Worm (Caenorhabditis elegans) whole organism, young adult: Measurements from ENCODE around the gene C02F4.4.

Experiments used
- B0019.2 ChIP-seq: fragments of 200-800 bp; sonication (Bioruptor generic); conservative IDR thresholded peaks from 2 replicates; pipeline ENCODE4 v1.3.6; 2022; ENCODE audit warnings: missing genetic modification reagents, missing genetic modification characterization, missing compliant biosample characterization
- B0035.1 ChIP-seq: sonication (generic microtip); optimal IDR thresholded peaks from 2 replicates; lab custom pipeline; 2016; ENCODE audit warnings: missing genetic modification characterization, mild to moderate bottlenecking, missing compliant biosample characterization, missing genotype, missing genetic modification reagents
- F10E7.11 ChIP-seq: sonication (generic microtip); optimal IDR thresholded peaks from 2 replicates; lab custom pipeline; 2017; ENCODE audit warnings: mild to moderate bottlenecking, missing genetic modification characterization, moderate library complexity, missing compliant biosample characterization
- F37B4.10 ChIP-seq: fragments of 200-800 bp; sonication (Bioruptor generic); IDR thresholded peaks from 2 replicates; pipeline ENCODE4 v1.3.6; 2022; ENCODE audit warnings: missing genetic modification characterization, missing compliant biosample characterization
- K11D2.4 ChIP-seq: fragments of 200-800 bp; sonication (Bioruptor generic); IDR thresholded peaks from 2 replicates; pipeline ENCODE4 v1.3.6; 2022; ENCODE audit warnings: missing genetic modification reagents, missing genetic modification characterization, missing compliant biosample characterization
- T07F8.4 ChIP-seq: sonication (generic microtip); optimal IDR thresholded peaks from 2 replicates; lab custom pipeline; 2016; ENCODE audit warnings: mild to moderate bottlenecking, missing genetic modification characterization, moderate library complexity, missing compliant biosample characterization
- Y53F4B.3 ChIP-seq: fragments of 200-800 bp; sonication (Bioruptor generic); IDR thresholded peaks from 2 replicates; pipeline ENCODE4 v1.3.6; 2022; ENCODE audit warnings: missing genetic modification reagents, missing genetic modification characterization, missing compliant biosample characterization
- Y53G8AR.9 ChIP-seq: fragments of 200-800 bp; sonication (Bioruptor generic); conservative IDR thresholded peaks from 2 replicates; pipeline ENCODE4 v1.3.6; 2022; ENCODE audit warnings: missing genetic modification reagents, missing genetic modification characterization, missing compliant biosample characterization
- Y79H2A.3 ChIP-seq: fragments of 200-800 bp; sonication (Bioruptor generic); conservative IDR thresholded peaks from 2 replicates; pipeline ENCODE4 v1.3.6; 2022; ENCODE audit warnings: missing genetic modification reagents, missing genetic modification characterization, missing compliant biosample characterization
- Y95B8A.8 ChIP-seq: fragments of 200-800 bp; sonication (Bioruptor generic); IDR thresholded peaks from 2 replicates; pipeline ENCODE4 v1.3.6; 2022; ENCODE audit warnings: missing genetic modification reagents, missing genetic modification characterization, missing compliant biosample characterization
- ama-1 ChIP-seq, 3 experiments: fragments of 150-350 bp in 1 of 3; sonication (generic microtip) in 2 of 3; optimal IDR thresholded peaks; 2 replicates each; lab custom pipeline; 2014 to 2018; ENCODE audit warnings: missing biosample characterization in 2 of 3, missing genetic modification characterization in 2 of 3, missing genetic modification reagents in 2 of 3
- cebp-2 ChIP-seq: fragments of 200-800 bp; sonication (Bioruptor generic); IDR thresholded peaks from 2 replicates; pipeline ENCODE4 v1.3.6; 2022; ENCODE audit warnings: missing genetic modification characterization, missing compliant biosample characterization
- ceh-91 ChIP-seq: fragments of 200-800 bp; sonication (Bioruptor generic); IDR thresholded peaks from 2 replicates; pipeline ENCODE4 v1.3.6; 2022; ENCODE audit warnings: missing genetic modification reagents, missing genetic modification characterization, missing compliant biosample characterization
- chd-7 ChIP-seq: sonication (generic microtip); optimal IDR thresholded peaks from 2 replicates; lab custom pipeline; 2016; ENCODE audit warnings: mild to moderate bottlenecking, missing genetic modification characterization, moderate library complexity, missing compliant biosample characterization
- dpff-1 ChIP-seq: sonication (generic microtip); optimal IDR thresholded peaks from 2 replicates; lab custom pipeline; 2017; ENCODE audit warnings: mild to moderate bottlenecking, missing genetic modification characterization, missing compliant biosample characterization
- dpl-1 ChIP-seq: fragments of 150-350 bp; optimal IDR thresholded peaks from 2 replicates; lab custom pipeline; 2014; ENCODE audit warnings: missing biosample characterization, missing genetic modification reagents, missing genetic modification characterization
- egl-44 ChIP-seq: fragments of 200-800 bp; sonication (Bioruptor generic); IDR thresholded peaks from 2 replicates; pipeline ENCODE4 v1.3.6; 2022; ENCODE audit warnings: missing genetic modification reagents, missing genetic modification characterization, missing compliant biosample characterization
- fkh-3 ChIP-seq: sonication (generic microtip); optimal IDR thresholded peaks from 2 replicates; lab custom pipeline; 2016; ENCODE audit warnings: mild to moderate bottlenecking, missing genetic modification characterization, missing compliant biosample characterization
- him-1 ChIP-seq: sonication (generic microtip); optimal IDR thresholded peaks from 2 replicates; lab custom pipeline; 2016; ENCODE audit warnings: missing genotype, missing genetic modification reagents, missing genetic modification characterization, missing compliant biosample characterization
- hlh-12 ChIP-seq: sonication (generic microtip); optimal IDR thresholded peaks from 2 replicates; lab custom pipeline; 2016; ENCODE audit warnings: missing genetic modification characterization, missing compliant biosample characterization
- hlh-26 ChIP-seq: fragments of 200-800 bp; sonication (Bioruptor generic); conservative IDR thresholded peaks from 2 replicates; pipeline ENCODE4 v1.3.6; 2022; ENCODE audit warnings: missing genetic modification reagents, missing genetic modification characterization, missing compliant biosample characterization
- hrde-1 ChIP-seq: sonication (generic microtip); optimal IDR thresholded peaks from 2 replicates; lab custom pipeline; 2016; ENCODE audit warnings: missing genetic modification characterization, mild to moderate bottlenecking, missing compliant biosample characterization, moderate library complexity, missing genotype, missing genetic modification reagents, borderline replicate concordance
- let-526 ChIP-seq: fragments of 200-800 bp; sonication (Bioruptor generic); IDR thresholded peaks from 2 replicates; pipeline ENCODE4 v1.3.6; 2022; ENCODE audit warnings: missing genetic modification reagents, missing genetic modification characterization, missing compliant biosample characterization
- lin-26 ChIP-seq: fragments of 200-800 bp; sonication (Bioruptor generic); IDR thresholded peaks from 2 replicates; pipeline ENCODE4 v1.3.6; 2022; ENCODE audit warnings: missing genetic modification reagents, missing genetic modification characterization, missing compliant biosample characterization
- lin-40 ChIP-seq: sonication (generic microtip); optimal IDR thresholded peaks from 2 replicates; lab custom pipeline; 2016; ENCODE audit warnings: missing genetic modification characterization, mild to moderate bottlenecking, missing compliant biosample characterization, missing genotype, missing genetic modification reagents
- lin-54 ChIP-seq: fragments of 200-800 bp; sonication (Bioruptor generic); optimal IDR thresholded peaks from 2 replicates; lab custom pipeline; 2018; ENCODE audit warnings: mild to moderate bottlenecking, missing genetic modification characterization, missing compliant biosample characterization
- lir-1 ChIP-seq: fragments of 200-800 bp; sonication (Bioruptor generic); conservative IDR thresholded peaks from 2 replicates; pipeline ENCODE4 v1.3.6; 2022; ENCODE audit warnings: missing genetic modification reagents, missing genetic modification characterization, missing compliant biosample characterization
- lsl-1 ChIP-seq: fragments of 200-800 bp; sonication (Bioruptor generic); optimal IDR thresholded peaks from 2 replicates; lab custom pipeline; 2018; ENCODE audit warnings: mild to moderate bottlenecking, missing genetic modification characterization, moderate library complexity, missing compliant biosample characterization
- mel-28 ChIP-seq: sonication (generic microtip); optimal IDR thresholded peaks from 2 replicates; lab custom pipeline; 2016; ENCODE audit warnings: borderline replicate concordance, mild to moderate bottlenecking, missing genetic modification characterization, missing compliant biosample characterization
- nfya-1 ChIP-seq: sonication (generic microtip); optimal IDR thresholded peaks from 2 replicates; lab custom pipeline; 2017; ENCODE audit warnings: antibody characterized with exemption, missing compliant biosample characterization, missing genetic modification characterization, borderline replicate concordance; ENCODE audit not compliant: insufficient read depth
- nfyb-1 ChIP-seq: fragments of 200-800 bp; sonication (Bioruptor generic); IDR thresholded peaks from 2 replicates; pipeline ENCODE4 v1.3.6; 2022; ENCODE audit warnings: missing genetic modification reagents, missing genetic modification characterization, missing compliant biosample characterization
- nhr-120 ChIP-seq: fragments of 200-800 bp; sonication (Bioruptor generic); IDR thresholded peaks from 2 replicates; pipeline ENCODE4 v1.3.6; 2022; ENCODE audit warnings: missing genetic modification characterization, missing compliant biosample characterization
- nhr-27 ChIP-seq: fragments of 200-800 bp; sonication (Bioruptor generic); optimal IDR thresholded peaks from 2 replicates; lab custom pipeline; 2018; ENCODE audit warnings: mild to moderate bottlenecking, missing genetic modification characterization, moderate library complexity, missing compliant biosample characterization
- nhr-90 ChIP-seq: sonication (generic microtip); optimal IDR thresholded peaks from 2 replicates; lab custom pipeline; 2016; ENCODE audit warnings: missing genotype, mild to moderate bottlenecking, missing genetic modification characterization, missing compliant biosample characterization
- repo-1 ChIP-seq: sonication (generic microtip); optimal IDR thresholded peaks from 2 replicates; lab custom pipeline; 2017; ENCODE audit warnings: mild to moderate bottlenecking, missing genetic modification characterization, missing compliant biosample characterization
- sdz-38 ChIP-seq: sonication (generic microtip); optimal IDR thresholded peaks from 2 replicates; lab custom pipeline; 2016; ENCODE audit warnings: missing genotype, missing genetic modification characterization, missing compliant biosample characterization
- snpc-1.3 ChIP-seq: sonication (generic microtip); optimal IDR thresholded peaks from 2 replicates; lab custom pipeline; 2017; ENCODE audit warnings: missing genetic modification characterization, mild to moderate bottlenecking, missing compliant biosample characterization, antibody characterized with exemption, moderate library complexity, missing genotype, missing genetic modification reagents; ENCODE audit not compliant: insufficient read depth
- unc-130 ChIP-seq: sonication (generic microtip); optimal IDR thresholded peaks from 2 replicates; lab custom pipeline; 2016; ENCODE audit warnings: missing genetic modification reagents, missing genetic modification characterization, missing compliant biosample characterization
- unc-62 ChIP-seq: fragments of 150-350 bp; optimal IDR thresholded peaks from 2 replicates; lab custom pipeline; 2014; ENCODE audit warnings: missing biosample characterization, missing genetic modification reagents, missing genetic modification characterization
- xnd-1 ChIP-seq: sonication (generic microtip); optimal IDR thresholded peaks from 2 replicates; lab custom pipeline; 2016; ENCODE audit warnings: missing genotype, missing genetic modification reagents, missing genetic modification characterization, missing compliant biosample characterization
- zfh-2 ChIP-seq: fragments of 200-800 bp; sonication (Bioruptor generic); conservative IDR thresholded peaks from 2 replicates; pipeline ENCODE4 v1.3.6; 2022; ENCODE audit warnings: missing genetic modification reagents, missing genetic modification characterization, missing compliant biosample characterization
- zim-3 ChIP-seq: sonication (generic microtip); optimal IDR thresholded peaks from 2 replicates; lab custom pipeline; 2017; ENCODE audit warnings: mild to moderate bottlenecking, missing genetic modification characterization, moderate library complexity, missing compliant biosample characterization
- ztf-22 ChIP-seq: fragments of 200-800 bp; sonication (Bioruptor generic); optimal IDR thresholded peaks from 2 replicates; lab custom pipeline; 2018; ENCODE audit warnings: mild to moderate bottlenecking, missing genetic modification characterization, moderate library complexity, missing compliant biosample characterization
- ztf-25 ChIP-seq: fragments of 200-800 bp; sonication (Bioruptor generic); IDR thresholded peaks from 2 replicates; pipeline ENCODE4 v1.3.6; 2022; ENCODE audit warnings: missing genetic modification reagents, missing genetic modification characterization, missing compliant biosample characterization
- ztf-3 ChIP-seq: fragments of 200-800 bp; sonication (Bioruptor generic); optimal IDR thresholded peaks from 2 replicates; lab custom pipeline; 2018; ENCODE audit warnings: mild to moderate bottlenecking, missing genetic modification characterization, missing compliant biosample characterization

C02F4.4 gene

DNA sequence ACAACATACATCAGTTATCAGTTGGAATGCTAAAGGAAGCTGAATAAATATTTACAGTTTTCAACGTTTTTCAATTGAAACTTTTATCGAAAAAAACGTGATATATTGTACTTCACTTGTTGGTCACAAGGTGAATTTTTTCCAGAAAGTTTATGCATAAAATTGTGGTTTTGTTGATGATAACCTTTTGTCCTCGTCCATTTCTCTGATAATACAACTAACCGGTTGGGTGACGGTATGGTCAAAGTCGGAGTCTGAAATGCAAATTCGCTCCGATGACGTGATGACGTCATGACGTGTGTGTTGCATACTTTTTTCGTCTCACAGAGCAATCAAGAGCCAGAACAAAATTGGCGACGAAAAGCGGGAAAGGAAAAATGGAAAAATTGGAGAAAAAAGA lies 3.6 kb downstream of the C02F4.4 start (continued):
- TF ChIP-seq nfyb-1 (no peak), Y79H2A.3 (GFP tag; lab: Robert Waterston, UW) (no peak), xnd-1 (tag; lab: Kevin White, UChicago) (no peak), hrde-1 (tag; lab: Kevin White, UChicago) (no peak), dpff-1 (tag; lab: Kevin White, UChicago) (no peak), zim-3 (tag; lab: Kevin White, UChicago) (no peak), Y53G8AR.9 (GFP tag; lab: Robert Waterston, UW) (0 out of 2 replicates have a peak, but pooled peaks have one; percentile 37), B0019.2 (no peak), lsl-1 (GFP tag; lab: Kevin White, UChicago) (no peak), ztf-25 (GFP tag; lab: Robert Waterston, UW) (no peak), mel-28 (no peak), lir-1 (GFP tag; lab: Robert Waterston, UW) (no peak), snpc-1.3 (no peak), T07F8.4 (tag; lab: Kevin White, UChicago) (no peak), hlh-26 (GFP tag; lab: Robert Waterston, UW) (no peak), K11D2.4 (GFP tag; lab: Robert Waterston, UW) (no peak), repo-1 (tag; lab: Kevin White, UChicago) (no peak), Y95B8A.8 (no peak), Y53F4B.3 (GFP tag; lab: Robert Waterston, UW) (no peak), nhr-90 (peak; percentile 13), unc-62 (GFP tag; lab: Kevin White, UChicago) (peak; percentile 41), B0035.1 (tag; lab: Kevin White, UChicago) (no peak), ztf-3 (GFP tag; lab: Kevin White, UChicago) (no peak), him-1 (tag; lab: Kevin White, UChicago) (no peak), nhr-120 (GFP tag; lab: Robert Waterston, UW) (no peak), zfh-2 (GFP tag; lab: Robert Waterston, UW) (no peak), let-526 (GFP tag; lab: Robert Waterston, UW) (no peak)

DNA sequence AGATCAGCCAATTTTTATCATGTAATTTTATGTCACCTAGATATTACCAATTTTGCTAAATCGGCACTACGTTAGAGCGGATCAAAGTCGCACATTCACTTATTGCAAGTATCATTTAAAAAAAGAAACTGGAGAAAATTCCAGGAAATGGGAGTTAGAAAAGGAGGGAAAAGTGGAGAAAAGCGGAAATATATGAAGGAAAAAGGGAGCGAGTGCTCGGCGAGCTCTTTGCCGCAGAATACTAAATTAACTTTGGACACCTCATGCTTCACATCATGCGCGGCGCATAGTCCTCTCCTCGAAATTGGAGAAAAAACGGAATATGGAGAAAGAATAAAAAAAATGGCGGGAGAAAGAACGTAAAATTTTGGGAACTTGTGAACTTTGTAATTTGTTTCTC lies 7.4 kb downstream of the C02F4.4 start:
- TF ChIP-seq cebp-2 (GFP tag; lab: Robert Waterston, UW) (no peak), lin-40 (peak; percentile 12), Y53F4B.3 (GFP tag; lab: Robert Waterston, UW) (no peak), nfya-1 (no peak)

DNA sequence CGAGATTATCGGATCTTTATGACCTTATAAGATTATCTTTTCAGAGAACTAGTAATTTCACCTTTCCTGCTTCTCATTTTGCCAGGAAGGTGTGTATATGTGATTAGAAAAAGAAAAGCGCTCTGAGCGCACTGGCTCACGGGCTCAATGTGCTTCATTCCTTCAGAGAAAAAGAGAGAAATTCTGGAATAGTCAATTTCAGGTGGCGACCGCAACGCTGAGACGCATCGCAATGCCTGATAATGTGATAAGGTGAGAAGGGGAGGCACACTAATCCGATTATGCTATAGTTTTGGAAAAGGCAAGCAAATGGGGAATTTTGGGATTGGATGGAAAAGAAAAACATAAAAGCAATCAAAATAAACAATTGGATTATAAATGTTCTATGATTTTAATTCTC lies 9.0 kb downstream of the C02F4.4 start:
- no peak for TF ChIP-seq fkh-3 (tag; lab: Kevin White, UChicago)
- TF ChIP-seq ztf-22 (GFP tag; lab: Kevin White, UChicago): no peak
- TF ChIP-seq cebp-2 (GFP tag; lab: Robert Waterston, UW): 0 out of 2 replicates have a peak, but pooled peaks have one; percentile 60
- no peak for TF ChIP-seq nhr-90

DNA sequence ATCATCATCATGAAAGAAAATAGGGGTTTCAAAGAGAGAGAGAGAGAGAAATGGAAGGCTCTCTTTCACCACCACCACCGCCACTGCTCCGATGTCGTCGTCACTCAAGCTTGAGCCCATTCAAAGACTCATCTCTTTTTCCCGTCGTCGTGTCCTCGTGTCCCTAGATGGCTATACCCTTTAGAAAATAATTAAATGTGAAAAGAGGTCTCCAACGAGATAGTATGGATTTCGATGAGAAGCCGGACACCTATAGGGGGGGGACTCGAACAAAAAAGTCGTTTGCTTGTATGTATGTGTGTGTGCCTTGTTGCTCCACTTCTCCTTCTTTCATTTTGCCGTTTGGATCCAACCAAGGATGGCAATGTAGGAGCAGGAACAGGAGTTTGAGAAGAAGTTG lies 10.0 kb downstream of the C02F4.4 start:
- no peak for TF ChIP-seq F37B4.10 (GFP tag; lab: Robert Waterston, UW)
- no peak for TF ChIP-seq chd-7 (tag; lab: Kevin White, UChicago)
- TF ChIP-seq lin-54: no peak
- no peak for TF ChIP-seq ama-1 (optimal IDR thresholded peaks at IDR 0.05; lab: Kevin White, UChicago)
- no peak for TF ChIP-seq ama-1 (GFP tag; optimal IDR thresholded peaks at IDR 0.05; lab: Kevin White, UChicago)
- no peak for TF ChIP-seq dpl-1 (GFP tag; lab: Kevin White, UChicago)
- TF ChIP-seq nfya-1: no peak
- no peak for TF ChIP-seq F10E7.11
- no peak for TF ChIP-seq lin-26 (GFP tag; lab: Robert Waterston, UW)
- TF ChIP-seq ceh-91: no peak
- TF ChIP-seq hlh-12 (tag; lab: Kevin White, UChicago): no peak
- no peak for TF ChIP-seq egl-44 (GFP tag; lab: Robert Waterston, UW)
- no peak for TF ChIP-seq Y53G8AR.9 (GFP tag; lab: Robert Waterston, UW)
- no peak for TF ChIP-seq unc-130 (GFP tag; lab: Kevin White, UChicago)
- no peak for TF ChIP-seq sdz-38 (tag; lab: Kevin White, UChicago)
- no peak for TF ChIP-seq mel-28
- no peak for TF ChIP-seq nhr-27
